Fruit fly (Drosophila melanogaster) whole organism, embryonic: ENCODE measurements around the gene Jhbp14.

Experiments
- CG10147 ChIP-seq: fragments of 200-800 bp; sonication (Bioruptor generic); optimal IDR thresholded peaks from 2 replicates; lab custom pipeline; 2019; ENCODE audit warnings: missing biosample characterization, mild to moderate bottlenecking, missing genetic modification characterization, moderate library complexity
- CG10209 ChIP-seq: fragments of 200-800 bp; sonication (Bioruptor generic); optimal IDR thresholded peaks from 3 replicates; lab custom pipeline; 2017; ENCODE audit warnings: missing biosample characterization, mild to moderate bottlenecking, missing genetic modification characterization, missing genetic modification reagents
- CG10274 ChIP-seq: fragments of 200-800 bp; sonication (Bioruptor generic); optimal IDR thresholded peaks from 3 replicates; lab custom pipeline; 2017; ENCODE audit warnings: missing biosample characterization, mild to moderate bottlenecking, missing genetic modification characterization
- CG11504 ChIP-seq: fragments of 200-800 bp; sonication (Bioruptor generic); optimal IDR thresholded peaks from 3 replicates; lab custom pipeline; 2019; ENCODE audit warnings: missing biosample characterization, mild to moderate bottlenecking, missing genetic modification characterization, moderate library complexity
- CG12219 ChIP-seq: fragments of 200-800 bp; sonication (Bioruptor generic); optimal IDR thresholded peaks from 3 replicates; lab custom pipeline; 2018; ENCODE audit warnings: missing biosample characterization, mild to moderate bottlenecking, missing genetic modification characterization
- CG12769 ChIP-seq: fragments of 200-800 bp; sonication (Bioruptor generic); optimal IDR thresholded peaks from 2 replicates; lab custom pipeline; 2019; ENCODE audit warnings: missing biosample characterization, mild to moderate bottlenecking, missing genetic modification characterization, moderate library complexity
- CG14014 ChIP-seq: fragments of 200-800 bp; sonication (Bioruptor generic); IDR thresholded peaks from 2 replicates; pipeline ENCODE4 v1.3.6; 2022; ENCODE audit warnings: missing biosample characterization, missing genetic modification characterization
- CG14050 ChIP-seq: fragments of 200-800 bp; sonication (Bioruptor generic); IDR thresholded peaks from 3 replicates; pipeline ENCODE4 v1.3.6; 2022; ENCODE audit warnings: missing biosample characterization, missing genetic modification characterization
- CG14860 ChIP-seq: fragments of 200-800 bp; sonication (Bioruptor generic); IDR thresholded peaks from 3 replicates; pipeline ENCODE4 v1.3.6; 2022; ENCODE audit warnings: missing biosample characterization, missing genetic modification characterization; ENCODE audit not compliant: partially characterized antibody
- CG2875 ChIP-seq: fragments of 200-800 bp; sonication (Bioruptor generic); optimal IDR thresholded peaks from 2 replicates; lab custom pipeline; 2017; ENCODE audit warnings: missing biosample characterization, mild to moderate bottlenecking, missing genetic modification characterization, missing genetic modification reagents
- CG30020 ChIP-seq: fragments of 200-800 bp; optimal IDR thresholded peaks from 2 replicates; lab custom pipeline; 2019; ENCODE audit warnings: missing biosample characterization, mild to moderate bottlenecking, missing genetic modification characterization, moderate library complexity
- CG33213 ChIP-seq: fragments of 200-800 bp; sonication (Bioruptor generic); optimal IDR thresholded peaks from 3 replicates; lab custom pipeline; 2016; ENCODE audit warnings: missing biosample characterization, missing genetic modification characterization
- CG4328 ChIP-seq: fragments of 200-800 bp; sonication (Bioruptor generic); optimal IDR thresholded peaks from 3 replicates; lab custom pipeline; 2017; ENCODE audit warnings: missing biosample characterization, missing genetic modification reagents, missing genetic modification characterization
- CG4360 ChIP-seq: fragments of 200-800 bp; sonication (Bioruptor generic); IDR thresholded peaks from 2 replicates; pipeline ENCODE4 v1.3.6; 2022; ENCODE audit warnings: missing biosample characterization, missing genetic modification characterization
- CG7372 ChIP-seq: fragments of 200-800 bp; sonication (Bioruptor generic); IDR thresholded peaks from 2 replicates; pipeline ENCODE4 v1.3.6; 2022; ENCODE audit warnings: missing biosample characterization, missing genetic modification characterization
- CG7556 ChIP-seq: fragments of 200-800 bp; sonication (Bioruptor generic); optimal IDR thresholded peaks from 2 replicates; lab custom pipeline; 2017; ENCODE audit warnings: missing biosample characterization, mild to moderate bottlenecking, missing genetic modification characterization
- CG9932 ChIP-seq: fragments of 200-800 bp; sonication (Bioruptor generic); IDR thresholded peaks from 2 replicates; pipeline ENCODE4 v1.3.6; 2022; ENCODE audit warnings: missing biosample characterization, missing genetic modification characterization
- CoRest ChIP-seq: fragments of 200-800 bp; sonication (Bioruptor generic); optimal IDR thresholded peaks from 3 replicates; lab custom pipeline; 2018; ENCODE audit warnings: missing biosample characterization, mild to moderate bottlenecking, missing genetic modification characterization, moderate library complexity
- D19B ChIP-seq: fragments of 200-800 bp; sonication (Bioruptor generic); optimal IDR thresholded peaks from 2 replicates; lab custom pipeline; 2017; ENCODE audit warnings: missing biosample characterization, mild to moderate bottlenecking, missing genetic modification characterization
- E2f1 ChIP-seq: fragments of 200-800 bp; sonication (Bioruptor generic); IDR thresholded peaks from 2 replicates; pipeline ENCODE4 v1.3.6; 2022; ENCODE audit warnings: missing biosample characterization, missing genetic modification characterization
- E2f2 ChIP-seq: fragments of 200-800 bp; sonication (Bioruptor generic); IDR thresholded peaks from 2 replicates; pipeline ENCODE4 v1.3.6; 2022; ENCODE audit warnings: missing biosample characterization, missing genetic modification characterization
- ERR ChIP-seq: fragments of 200-800 bp; sonication (Bioruptor generic); optimal IDR thresholded peaks from 2 replicates; lab custom pipeline; 2016; ENCODE audit warnings: missing biosample characterization, missing genetic modification characterization
- Fer3 ChIP-seq: fragments of 200-800 bp; sonication (Bioruptor generic); optimal IDR thresholded peaks from 2 replicates; lab custom pipeline; 2018; ENCODE audit warnings: missing biosample characterization, mild to moderate bottlenecking, missing genetic modification characterization, moderate library complexity
- Hmx ChIP-seq: fragments of 200-800 bp; sonication (Bioruptor generic); optimal IDR thresholded peaks from 2 replicates; lab custom pipeline; 2016; ENCODE audit warnings: missing biosample characterization, missing genetic modification characterization
- MTF-1 ChIP-seq: fragments of 200-800 bp; sonication (Bioruptor generic); optimal IDR thresholded peaks from 2 replicates; lab custom pipeline; 2018; ENCODE audit warnings: missing biosample characterization, mild to moderate bottlenecking, missing genetic modification characterization, borderline replicate concordance
- Optix ChIP-seq: fragments of 200-800 bp; sonication (Bioruptor generic); IDR thresholded peaks from 3 replicates; pipeline ENCODE4 v1.3.6; 2022; ENCODE audit warnings: missing biosample characterization, missing genetic modification characterization
- Side ChIP-seq: fragments of 200-800 bp; sonication (Bioruptor generic); optimal IDR thresholded peaks from 2 replicates; lab custom pipeline; 2016; ENCODE audit warnings: missing biosample characterization, missing genetic modification characterization
- TFAM ChIP-seq: fragments of 200-800 bp; sonication (Bioruptor generic); optimal IDR thresholded peaks from 2 replicates; lab custom pipeline; 2017; ENCODE audit warnings: missing biosample characterization, missing genetic modification characterization, inconsistent platforms
- Xbp1 ChIP-seq: fragments of 200-800 bp; sonication (Bioruptor generic); optimal IDR thresholded peaks from 3 replicates; lab custom pipeline; 2016; ENCODE audit warnings: missing biosample characterization, mild to moderate bottlenecking, missing genetic modification characterization
- Xrp1 ChIP-seq: fragments of 200-800 bp; sonication (Bioruptor generic); IDR thresholded peaks from 2 replicates; pipeline ENCODE4 v1.3.6; 2022; ENCODE audit warnings: missing biosample characterization, missing genetic modification characterization
- ab ChIP-seq: fragments of 200-800 bp; sonication (Bioruptor generic); optimal IDR thresholded peaks from 2 replicates; lab custom pipeline; 2016; ENCODE audit warnings: missing biosample characterization, missing genetic modification characterization
- ase ChIP-seq: fragments of 200-800 bp; sonication (Bioruptor generic); IDR thresholded peaks from 3 replicates; pipeline ENCODE4 v1.3.6; 2022; ENCODE audit warnings: missing biosample characterization, missing genetic modification characterization
- ato ChIP-seq: fragments of 200-800 bp; sonication (Bioruptor generic); IDR thresholded peaks from 2 replicates; pipeline ENCODE4 v1.3.6; 2022; ENCODE audit warnings: missing biosample characterization, missing genetic modification characterization; ENCODE audit not compliant: partially characterized antibody
- bab2 ChIP-seq: fragments of 200-800 bp; sonication (Bioruptor generic); optimal IDR thresholded peaks from 2 replicates; lab custom pipeline; 2016; ENCODE audit warnings: missing biosample characterization, missing genetic modification characterization
- crol ChIP-seq: fragments of 200-800 bp; sonication (Bioruptor generic); IDR thresholded peaks from 2 replicates; pipeline ENCODE4 v1.3.6; 2022; ENCODE audit warnings: missing biosample characterization, missing genetic modification characterization
- exex ChIP-seq: fragments of 200-800 bp; sonication (Bioruptor generic); optimal IDR thresholded peaks from 4 replicates; lab custom pipeline; 2018; ENCODE audit warnings: missing biosample characterization, mild to moderate bottlenecking, missing genetic modification characterization, moderate library complexity
- jigr1 ChIP-seq: fragments of 200-800 bp; sonication (Bioruptor generic); IDR thresholded peaks from 3 replicates; pipeline ENCODE4 v1.3.6; 2022; ENCODE audit warnings: missing biosample characterization, missing genetic modification characterization
- mld ChIP-seq: fragments of 200-800 bp; sonication (Bioruptor generic); IDR thresholded peaks from 3 replicates; pipeline ENCODE4 v1.3.6; 2022; ENCODE audit warnings: missing biosample characterization, missing genetic modification characterization; ENCODE audit not compliant: partially characterized antibody
- odd ChIP-seq: fragments of 200-800 bp; sonication (Bioruptor generic); optimal IDR thresholded peaks from 2 replicates; lab custom pipeline; 2017; ENCODE audit warnings: missing biosample characterization, mild to moderate bottlenecking, missing genetic modification characterization
- repo ChIP-seq: fragments of 200-800 bp; sonication (Bioruptor generic); optimal IDR thresholded peaks from 2 replicates; lab custom pipeline; 2016; ENCODE audit warnings: missing biosample characterization, missing genetic modification characterization
- run ChIP-seq: fragments of 200-800 bp; sonication (Bioruptor generic); optimal IDR thresholded peaks from 3 replicates; lab custom pipeline; 2018; ENCODE audit warnings: missing biosample characterization, mild to moderate bottlenecking, missing genetic modification characterization
- sim ChIP-seq: fragments of 200-800 bp; sonication (Bioruptor generic); IDR thresholded peaks from 2 replicates; pipeline ENCODE4 v1.3.6; 2022; ENCODE audit warnings: missing biosample characterization, missing genetic modification characterization
- sisA ChIP-seq: fragments of 200-800 bp; sonication (Bioruptor generic); IDR thresholded peaks from 2 replicates; pipeline ENCODE4 v1.3.6; 2022; ENCODE audit warnings: missing biosample characterization, missing genetic modification characterization
- ssp ChIP-seq: fragments of 200-800 bp; sonication (Bioruptor generic); IDR thresholded peaks from 2 replicates; pipeline ENCODE4 v1.3.6; 2022; ENCODE audit warnings: missing biosample characterization, missing genetic modification characterization
- tgo ChIP-seq: fragments of 200-800 bp; sonication (Bioruptor generic); IDR thresholded peaks from 3 replicates; pipeline ENCODE4 v1.3.6; 2022; ENCODE audit warnings: missing biosample characterization, missing genetic modification characterization
- tio ChIP-seq: fragments of 200-800 bp; sonication (Bioruptor generic); optimal IDR thresholded peaks from 2 replicates; lab custom pipeline; 2017; ENCODE audit warnings: missing biosample characterization, missing genetic modification characterization, inconsistent platforms
- toy ChIP-seq: fragments of 200-800 bp; sonication (Bioruptor generic); IDR thresholded peaks from 2 replicates; pipeline ENCODE4 v1.3.6; 2022; ENCODE audit warnings: missing biosample characterization, missing genetic modification characterization
- trh ChIP-seq: fragments of 200-800 bp; sonication (Bioruptor generic); optimal IDR thresholded peaks from 2 replicates; lab custom pipeline; 2016; ENCODE audit warnings: missing biosample characterization, missing genetic modification characterization
- tx ChIP-seq: fragments of 200-800 bp; sonication (Bioruptor generic); optimal IDR thresholded peaks from 2 replicates; lab custom pipeline; 2016; ENCODE audit warnings: missing biosample characterization, missing genetic modification characterization
- vnd ChIP-seq: fragments of 200-800 bp; sonication (Bioruptor generic); IDR thresholded peaks from 3 replicates; pipeline ENCODE4 v1.3.6; 2022; ENCODE audit warnings: missing biosample characterization, missing genetic modification characterization; ENCODE audit not compliant: partially characterized antibody
- vvl ChIP-seq: fragments of 200-800 bp; sonication (Bioruptor generic); IDR thresholded peaks from 2 replicates; pipeline ENCODE4 v1.3.6; 2022; ENCODE audit warnings: missing biosample characterization, missing genetic modification characterization
- zf30C ChIP-seq: fragments of 200-800 bp; sonication (Bioruptor generic); optimal IDR thresholded peaks from 3 replicates; lab custom pipeline; 2018; ENCODE audit warnings: missing biosample characterization, mild to moderate bottlenecking, missing genetic modification characterization

Gene Jhbp14

DNA sequence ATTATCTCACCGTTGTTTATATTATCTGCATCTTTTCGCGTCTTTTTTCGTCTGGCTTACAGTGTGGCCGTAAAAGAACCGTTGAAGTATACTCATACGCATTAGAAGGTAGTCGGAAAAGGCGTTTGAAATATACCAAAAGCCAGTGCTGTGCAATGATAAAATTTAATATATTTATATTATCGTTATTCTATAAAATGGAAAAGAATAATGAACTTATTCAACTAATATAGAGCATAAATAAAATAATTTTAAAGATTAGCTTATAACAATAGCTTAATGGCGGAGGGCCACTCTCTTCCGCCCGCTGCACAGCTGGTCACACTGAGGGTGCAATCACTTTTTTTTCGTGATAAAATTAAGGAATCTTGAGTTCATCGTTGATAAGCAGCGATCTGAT lies 44.4 kb upstream of the Jhbp14 start, which contains the start of the genes CG16974 and Edem2 (continued):
- TF ChIP-seq Xrp1 (GFP tag; lab: Robert Waterston, UW) (peak; percentile 85), vvl (GFP tag; lab: Robert Waterston, UW) (peak; percentile 86), tgo (GFP tag; lab: Robert Waterston, UW) (peak; percentile 81), TFAM (GFP tag; lab: Kevin White, UChicago) (no peak), odd (GFP tag; lab: Kevin White, UChicago) (no peak), CG14050 (GFP tag; lab: Robert Waterston, UW) (peak; percentile 44; the same call in 2 of the 3 replicates), CG30020 (tag; lab: Kevin White, UChicago) (peak; percentile 66), CG4328 (GFP tag; lab: Kevin White, UChicago) (no peak), Xbp1 (peak; percentile 85), exex (tag; lab: Kevin White, UChicago) (no peak), CG14860 (GFP tag; lab: Robert Waterston, UW) (no peak), E2f1 (GFP tag; lab: Robert Waterston, UW) (peak; percentile 64), CG7556 (no peak), MTF-1 (GFP tag; lab: Kevin White, UChicago) (no peak), sisA (peak; percentile 79), sim (GFP tag; lab: Robert Waterston, UW) (no peak), ERR (GFP tag; lab: Kevin White, UChicago) (no peak), tx (GFP tag; lab: Kevin White, UChicago) (no peak), jigr1 (no peak), run (tag; lab: Kevin White, UChicago) (no peak), repo (no peak), CG10147 (no peak), bab2 (peak; percentile 44), mld (GFP tag; lab: Robert Waterston, UW) (no peak), CG33213 (GFP tag; lab: Kevin White, UChicago) (no peak), ato (GFP tag; lab: Robert Waterston, UW) (no peak), CG10274 (no peak), trh (GFP tag; lab: Kevin White, UChicago) (peak; percentile 4), CG12219 (GFP tag; lab: Kevin White, UChicago) (no peak), E2f2 (GFP tag; lab: Robert Waterston, UW) (peak; percentile 52), CG2875 (no peak), CG4360 (GFP tag; lab: Robert Waterston, UW) (no peak), vnd (no peak), CG7372 (peak; percentile 44; the same call in 1 of the 2 replicates), CG9932 (GFP tag; lab: Robert Waterston, UW) (peak; percentile 83), Hmx (GFP tag; lab: Kevin White, UChicago) (no peak), zf30C (GFP tag; lab: Kevin White, UChicago) (no peak), tio (GFP tag; lab: Kevin White, UChicago) (no peak), Optix (peak; percentile 61; the same call in 1 of the 3 replicates), Side (GFP tag; lab: Kevin White, UChicago) (no peak), ase (GFP tag; lab: Robert Waterston, UW) (peak; percentile 48; the same call in 2 of the 3 replicates), CoRest (tag; lab: Kevin White, UChicago) (no peak), CG14014 (GFP tag; lab: Robert Waterston, UW) (peak; percentile 72), toy (no peak), Fer3 (tag; lab: Kevin White, UChicago) (no peak), CG10209 (GFP tag; lab: Kevin White, UChicago) (no peak), CG12769 (tag; lab: Kevin White, UChicago) (no peak), ab (GFP tag; lab: Kevin White, UChicago) (no peak), ssp (peak; percentile 67), D19B (GFP tag; lab: Kevin White, UChicago) (no peak), CG11504 (no peak), crol (GFP tag; lab: Robert Waterston, UW) (no peak)
